Worm (Caenorhabditis elegans): Measurements from ENCODE around the gene ymel-1.

- no peak for TF ChIP-seq him-1 (tag; optimal IDR thresholded peaks at IDR 0.05)
- TF ChIP-seq W03F9.2 (tag; optimal IDR thresholded peaks at IDR 0.05): no peak
These were observed 39.9 kb upstream of the ymel-1 start for ce11 chrIII:10376041-10376440.
